Worm (Caenorhabditis elegans): ENCODE results near the gene D1022.4.

DNA sequence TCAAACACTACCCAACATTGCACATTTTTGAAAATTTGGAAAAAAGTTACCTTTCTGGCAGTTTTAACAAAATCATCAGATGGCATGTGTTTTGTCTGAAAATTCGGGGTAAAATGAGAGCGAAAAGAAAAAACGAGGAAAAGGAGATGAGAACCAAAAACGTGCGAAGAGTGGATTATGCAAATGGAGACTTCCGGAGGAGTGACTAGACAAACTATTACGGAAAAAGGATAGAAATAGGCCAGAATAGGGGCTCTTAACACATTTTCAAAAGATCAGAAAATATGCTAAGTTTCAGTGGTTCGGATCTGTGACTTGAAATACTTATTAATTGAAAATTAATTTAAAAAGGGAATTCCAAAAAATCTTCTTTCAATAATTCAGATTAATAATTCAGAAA is 42.3 kb upstream of the D1022.4 start, which contains the start of gene srab-14:
- TF ChIP-seq zfp-3 (GFP tag; conservative IDR thresholded peaks at IDR 0.05) (no peak), lin-15B (tag; optimal IDR thresholded peaks at IDR 0.05) (no peak), lsy-2 (tag; optimal IDR thresholded peaks at IDR 0.05) (no peak), mdl-1 (tag; optimal IDR thresholded peaks at IDR 0.05) (no peak)
